Fruit fly (Drosophila melanogaster) whole organism, embryonic: ENCODE measurements around the gene CheA29a.

Source experiments
- Awh ChIP-seq: fragments of 200-800 bp; sonication (Bioruptor generic); IDR thresholded peaks from 2 replicates; pipeline ENCODE4, ENCODE4 v1.3.6; 2022; ENCODE audit warnings: missing biosample characterization, missing genetic modification characterization
- CG11247 ChIP-seq: fragments of 200-800 bp; sonication (Bioruptor generic); IDR thresholded peaks from 2 replicates; pipeline ENCODE4 v1.3.6; 2022; ENCODE audit warnings: missing biosample characterization, missing genetic modification characterization
- CG11723 ChIP-seq: fragments of 200-800 bp; sonication (Bioruptor generic); optimal IDR thresholded peaks from 2 replicates; lab custom pipeline; 2017; ENCODE audit warnings: missing biosample characterization, mild to moderate bottlenecking, missing genetic modification characterization
- CG1233 ChIP-seq: fragments of 200-800 bp; sonication (Bioruptor generic); optimal IDR thresholded peaks from 4 replicates; lab custom pipeline; 2018; ENCODE audit warnings: missing biosample characterization, mild to moderate bottlenecking, missing genetic modification characterization
- CG13624 ChIP-seq: fragments of 200-800 bp; sonication (Bioruptor generic); optimal IDR thresholded peaks from 2 replicates; lab custom pipeline; 2016; ENCODE audit warnings: missing biosample characterization, missing genetic modification characterization
- CG16815 ChIP-seq: fragments of 200-800 bp; sonication (Bioruptor generic); optimal IDR thresholded peaks from 3 replicates; lab custom pipeline; 2017; ENCODE audit warnings: missing biosample characterization, mild to moderate bottlenecking, missing genetic modification characterization
- CG17385 ChIP-seq: fragments of 200-800 bp; sonication (Bioruptor generic); optimal IDR thresholded peaks from 3 replicates; lab custom pipeline; 2018; ENCODE audit warnings: missing biosample characterization, mild to moderate bottlenecking, missing genetic modification characterization
- CG18262 ChIP-seq: fragments of 200-800 bp; optimal IDR thresholded peaks from 3 replicates; lab custom pipeline; 2019; ENCODE audit warnings: missing biosample characterization, mild to moderate bottlenecking, missing genetic modification characterization, moderate library complexity
- CG2202 ChIP-seq: fragments of 200-800 bp; sonication (Bioruptor generic); optimal IDR thresholded peaks from 2 replicates; lab custom pipeline; 2018; ENCODE audit warnings: missing biosample characterization, mild to moderate bottlenecking, missing genetic modification characterization
- CG32532 ChIP-seq: fragments of 200-800 bp; sonication (Bioruptor generic); IDR thresholded peaks from 2 replicates; pipeline ENCODE4 v1.3.6; 2022; ENCODE audit warnings: missing biosample characterization, missing genetic modification characterization
- CG32767 ChIP-seq: fragments of 200-800 bp; sonication (Bioruptor generic); IDR thresholded peaks from 2 replicates; pipeline ENCODE4 v1.3.6; 2022; ENCODE audit warnings: missing biosample characterization, missing genetic modification characterization
- CG4617 ChIP-seq: fragments of 200-800 bp; sonication (Bioruptor generic); optimal IDR thresholded peaks from 3 replicates; lab custom pipeline; 2016; ENCODE audit warnings: missing biosample characterization, missing genetic modification characterization, borderline replicate concordance
- CG4730 ChIP-seq: fragments of 200-800 bp; sonication (Bioruptor generic); IDR thresholded peaks from 2 replicates; pipeline ENCODE4 v1.3.6; 2022; ENCODE audit warnings: missing biosample characterization, missing genetic modification characterization
- Dfd ChIP-seq, 2 experiments: fragments of >200 bp; optimal IDR thresholded peaks; 2 replicates each; lab custom pipeline; 2017; ENCODE audit warnings: missing biosample characterization in 2 of 2, missing genetic modification characterization in 2 of 2
- Hmr ChIP-seq: fragments of 200-800 bp; sonication (Bioruptor generic); optimal IDR thresholded peaks from 3 replicates; lab custom pipeline; 2017; ENCODE audit warnings: mild to moderate bottlenecking, missing biosample characterization, missing genetic modification reagents, missing genetic modification characterization
- Hmx ChIP-seq: fragments of 200-800 bp; sonication (Bioruptor generic); optimal IDR thresholded peaks from 2 replicates; lab custom pipeline; 2016; ENCODE audit warnings: missing biosample characterization, missing genetic modification characterization
- Hr3 ChIP-seq: fragments of 200-800 bp; sonication (Bioruptor generic); optimal IDR thresholded peaks from 3 replicates; lab custom pipeline; 2016; ENCODE audit warnings: missing biosample characterization, missing genetic modification characterization
- Lhr ChIP-seq: fragments of 200-800 bp; sonication (Bioruptor generic); optimal IDR thresholded peaks from 3 replicates; lab custom pipeline; 2017; ENCODE audit warnings: mild to moderate bottlenecking, missing biosample characterization, missing genetic modification reagents, missing genetic modification characterization
- Oaz ChIP-seq: fragments of 200-800 bp; sonication (Bioruptor generic); IDR thresholded peaks from 2 replicates; pipeline ENCODE4 v1.3.6; 2022; ENCODE audit warnings: missing biosample characterization, missing genetic modification characterization
- Oli ChIP-seq: fragments of 200-800 bp; sonication (Bioruptor generic); optimal IDR thresholded peaks from 2 replicates; lab custom pipeline; 2018; ENCODE audit warnings: missing biosample characterization, mild to moderate bottlenecking, missing genetic modification characterization, moderate library complexity
- TFAM ChIP-seq: fragments of 200-800 bp; sonication (Bioruptor generic); optimal IDR thresholded peaks from 2 replicates; lab custom pipeline; 2017; ENCODE audit warnings: missing biosample characterization, missing genetic modification characterization, inconsistent platforms
- ac ChIP-seq: fragments of 200-800 bp; sonication (Bioruptor generic); optimal IDR thresholded peaks from 3 replicates; lab custom pipeline; 2017; ENCODE audit warnings: missing biosample characterization, mild to moderate bottlenecking, missing genetic modification characterization
- ara ChIP-seq: fragments of 200-800 bp; sonication (Bioruptor generic); IDR thresholded peaks from 2 replicates; pipeline ENCODE4 v1.3.6; 2022; ENCODE audit warnings: missing biosample characterization, missing genetic modification characterization
- az2 ChIP-seq: fragments of 200-800 bp; sonication (Bioruptor generic); optimal IDR thresholded peaks from 3 replicates; lab custom pipeline; 2016; ENCODE audit warnings: missing biosample characterization, missing genetic modification characterization
- bbx ChIP-seq: fragments of 200-800 bp; sonication (Bioruptor generic); IDR thresholded peaks from 2 replicates; pipeline ENCODE4 v1.3.6; 2022; ENCODE audit warnings: missing biosample characterization, missing genetic modification characterization; ENCODE audit not compliant: partially characterized antibody
- chif ChIP-seq, 2 experiments: fragments of 200-800 bp; sonication (Bioruptor generic); optimal IDR thresholded peaks; 3 replicates each; lab custom pipeline; 2016; ENCODE audit warnings: missing biosample characterization in 2 of 2, missing genetic modification characterization in 2 of 2
- chinmo ChIP-seq: fragments of 200-800 bp; sonication (Bioruptor generic); IDR thresholded peaks from 4 replicates; pipeline ENCODE4 v1.3.6; 2022; ENCODE audit warnings: missing biosample characterization, missing genetic modification characterization; ENCODE audit not compliant: partially characterized antibody
- crp ChIP-seq, 2 experiments: fragments of 200-800 bp; sonication (Bioruptor generic); optimal IDR thresholded peaks; 2 replicates in 1 of 2; 3 replicates in 1 of 2; lab custom pipeline; 2017; ENCODE audit warnings: missing biosample characterization in 2 of 2, missing genetic modification characterization in 2 of 2, mild to moderate bottlenecking in 1 of 2, moderate library complexity in 1 of 2
- dan ChIP-seq: fragments of 200-800 bp; sonication (Bioruptor generic); IDR thresholded peaks from 2 replicates; pipeline ENCODE4 v1.3.6; 2022; ENCODE audit warnings: missing biosample characterization, missing genetic modification characterization
- fd3F ChIP-seq: fragments of 200-800 bp; sonication (Bioruptor generic); optimal IDR thresholded peaks from 2 replicates; lab custom pipeline; 2018; ENCODE audit warnings: missing biosample characterization, mild to moderate bottlenecking, missing genetic modification characterization, moderate library complexity
- hth ChIP-seq: fragments of >200 bp; optimal IDR thresholded peaks from 2 replicates; lab custom pipeline; 2017; ENCODE audit warnings: inconsistent platforms
- pita ChIP-seq: fragments of 200-800 bp; sonication (Bioruptor generic); optimal IDR thresholded peaks from 2 replicates; lab custom pipeline; 2017; ENCODE audit warnings: missing biosample characterization, mild to moderate bottlenecking, missing genetic modification characterization
- pzg ChIP-seq: fragments of 200-800 bp; sonication (Bioruptor generic); optimal IDR thresholded peaks from 3 replicates; lab custom pipeline; 2018; ENCODE audit warnings: missing biosample characterization, mild to moderate bottlenecking, missing genetic modification characterization, moderate library complexity
- rib ChIP-seq: fragments of 200-800 bp; sonication (Bioruptor generic); IDR thresholded peaks from 2 replicates; pipeline ENCODE4 v1.3.6; 2022; ENCODE audit warnings: missing biosample characterization, missing genetic modification characterization
- scrt ChIP-seq: fragments of 200-800 bp; sonication (Bioruptor generic); optimal IDR thresholded peaks from 2 replicates; lab custom pipeline; 2018; ENCODE audit warnings: missing biosample characterization, mild to moderate bottlenecking, missing genetic modification characterization, moderate library complexity
- sd ChIP-seq: fragments of 200-800 bp; sonication (Bioruptor generic); optimal IDR thresholded peaks from 3 replicates; lab custom pipeline; 2018; ENCODE audit warnings: missing biosample characterization, mild to moderate bottlenecking, missing genetic modification characterization, moderate library complexity
- seq ChIP-seq: fragments of 200-800 bp; sonication (Bioruptor generic); IDR thresholded peaks from 2 replicates; pipeline ENCODE4 v1.3.6; 2022; ENCODE audit warnings: missing biosample characterization, missing genetic modification characterization
- slou ChIP-seq: fragments of 200-800 bp; sonication (Bioruptor generic); optimal IDR thresholded peaks from 3 replicates; lab custom pipeline; 2016; ENCODE audit warnings: missing biosample characterization, missing genetic modification characterization
- so ChIP-seq: fragments of 200-800 bp; sonication (Bioruptor generic); IDR thresholded peaks from 3 replicates; pipeline ENCODE4 v1.3.6; 2022; ENCODE audit warnings: missing biosample characterization, missing genetic modification characterization
- sr ChIP-seq: fragments of 200-800 bp; sonication (Bioruptor generic); IDR thresholded peaks from 3 replicates; pipeline ENCODE4 v1.3.6; 2022; ENCODE audit warnings: missing biosample characterization, missing genetic modification characterization

The CheA29a gene

DNA sequence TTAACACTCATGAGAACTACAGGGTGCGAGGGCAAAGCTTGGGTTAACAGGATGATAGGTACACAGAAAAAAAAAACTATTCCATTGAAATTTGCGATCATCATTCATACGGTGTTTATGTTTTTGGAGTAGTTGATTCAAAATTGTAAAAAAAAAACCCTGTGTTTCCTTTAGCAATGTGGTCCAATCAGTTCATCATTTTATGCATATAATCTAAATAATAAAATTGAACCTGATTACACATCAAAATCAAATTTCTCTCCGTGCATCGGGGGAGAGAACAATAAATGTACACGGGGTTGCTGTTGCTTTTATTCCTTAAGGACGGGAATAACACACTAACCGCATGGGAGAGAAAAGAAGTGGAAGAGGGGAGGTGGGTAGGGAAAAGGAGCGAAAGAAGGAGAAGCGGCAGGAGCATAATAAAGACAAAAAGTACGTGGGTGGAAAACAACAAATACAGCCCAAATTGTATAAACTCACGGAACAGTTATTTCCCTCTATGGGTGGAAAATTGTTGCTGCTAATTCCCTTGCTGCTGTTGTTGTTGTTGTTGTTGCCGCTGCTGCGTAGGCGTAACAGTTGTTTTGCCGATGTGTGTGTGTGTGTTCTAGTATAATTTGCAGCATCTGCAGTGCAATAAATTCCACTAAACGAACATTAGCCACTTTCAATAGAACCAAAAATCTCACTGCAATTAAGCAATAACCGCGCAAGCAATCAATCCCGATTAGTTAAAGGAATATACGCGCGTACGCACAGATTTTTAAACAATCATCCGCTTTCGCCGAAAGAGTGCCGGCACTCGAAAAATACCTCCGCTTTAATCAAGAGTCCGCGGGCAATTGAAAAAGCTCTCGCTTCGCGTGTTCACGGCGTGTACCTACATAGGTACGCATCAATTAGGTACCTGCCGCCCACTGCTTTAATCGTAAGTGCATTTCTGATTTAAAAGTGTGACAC lies 13.7 kb upstream of the CheA29a start, which contains the start of gene Agpat2 (continued):
- TF ChIP-seq Oaz (GFP tag; lab: Robert Waterston, UW) = peak; percentile 46
- peak; percentile 87 for TF ChIP-seq Hmr (GFP tag; lab: Kevin White, UChicago)
- TF ChIP-seq so (GFP tag; lab: Robert Waterston, UW) = peak; percentile 67; the same call in 1 of the 3 replicates
- peak; percentile 72 for TF ChIP-seq scrt (GFP tag; lab: Kevin White, UChicago)
- peak; percentile 88 for TF ChIP-seq Oli
- TF ChIP-seq CG13624 (GFP tag; lab: Kevin White, UChicago) = peak; percentile 82
- TF ChIP-seq Lhr = peak; percentile 29
- TF ChIP-seq ara = peak; percentile 75
- TF ChIP-seq Hr3 (GFP tag; lab: Kevin White, UChicago) = peak; percentile 80
- peak; percentile 86 for TF ChIP-seq slou
- TF ChIP-seq CG18262 (tag; lab: Kevin White, UChicago) = peak; percentile 88
- TF ChIP-seq chif (GFP tag; optimal IDR thresholded peaks at IDR 0.05; lab: Kevin White, UChicago) = peak; percentile 75 to 85
- peak; percentile 89 for TF ChIP-seq az2 (GFP tag; lab: Kevin White, UChicago)
- peak; percentile 54 for TF ChIP-seq ac (GFP tag; lab: Kevin White, UChicago)
- peak; percentile 64 for TF ChIP-seq CG11723
- TF ChIP-seq Hmx = peak; percentile 39
- peak; percentile 81 for TF ChIP-seq CG1233 (GFP tag; lab: Kevin White, UChicago)
- TF ChIP-seq bbx (GFP tag; lab: Robert Waterston, UW) = no peak
- 0 out of 4 replicates have a peak, but pooled peaks have one; percentile 14 for TF ChIP-seq chinmo
- peak; percentile 44 for TF ChIP-seq CG4730 (GFP tag; lab: Robert Waterston, UW)
- TF ChIP-seq CG11247 (GFP tag; lab: Robert Waterston, UW) = peak; percentile 59
- TF ChIP-seq crp (GFP tag; optimal IDR thresholded peaks at IDR 0.05; lab: Kevin White, UChicago) = peak in 1 of 2 experiments; percentile 38
- TF ChIP-seq CG16815 (GFP tag; lab: Kevin White, UChicago) = peak; percentile 69
- 0 out of 3 replicates have a peak, but pooled peaks have one; percentile 9 for TF ChIP-seq sr
- peak; percentile 75 for TF ChIP-seq fd3F (GFP tag; lab: Kevin White, UChicago)
- peak; percentile 31 for TF ChIP-seq CG4617 (GFP tag; lab: Kevin White, UChicago)
- TF ChIP-seq TFAM (GFP tag; lab: Kevin White, UChicago) = peak; percentile 19
- peak; percentile 79 for TF ChIP-seq CG17385
- TF ChIP-seq dan = no peak
- no peak for TF ChIP-seq Dfd (GFP tag; optimal IDR thresholded peaks at IDR 0.05; lab: Kevin White, UChicago)
- TF ChIP-seq CG32532 = peak; percentile 77
- TF ChIP-seq Awh (GFP tag; lab: Robert Waterston, UW) = peak; percentile 51; the same call in 1 of the 2 replicates
- no peak for TF ChIP-seq hth (lab: Kevin White, UChicago)
- TF ChIP-seq sd = peak; percentile 47
- TF ChIP-seq pzg (GFP tag; lab: Kevin White, UChicago) = no peak
- TF ChIP-seq rib (GFP tag; lab: Robert Waterston, UW) = 0 out of 2 replicates have a peak, but pooled peaks have one; percentile 21
- no peak for TF ChIP-seq pita (GFP tag; lab: Kevin White, UChicago)
- TF ChIP-seq CG32767 (GFP tag; lab: Robert Waterston, UW) = peak; percentile 63; the same call in 1 of the 2 replicates
- TF ChIP-seq CG2202 (tag; lab: Kevin White, UChicago) = peak; percentile 69
- TF ChIP-seq seq = peak; percentile 79
